Worm (Caenorhabditis elegans) whole organism, L4 larva: ENCODE data around the gene let-711.
A peak's percentile ranks its signal among the peaks of the same experiment; 100 is the strongest.

Experiments used
- aly-2 ChIP-seq: sonication (generic microtip); optimal IDR thresholded peaks from 2 replicates; lab custom pipeline; 2018; ENCODE audit warnings: missing biosample characterization, missing genetic modification characterization
- egl-43 ChIP-seq: fragments of 200-800 bp; sonication (Bioruptor generic); IDR thresholded peaks from 2 replicates; pipeline ENCODE4 v1.3.6; 2022; ENCODE audit warnings: missing genetic modification reagents, missing genetic modification characterization, missing compliant biosample characterization
- mdl-1 ChIP-seq, 2 experiments: fragments of 150-350 bp in 1 of 2; sonication (generic microtip) in 1 of 2; optimal IDR thresholded peaks; 2 replicates each; lab custom pipeline; 2014 to 2017; ENCODE audit warnings: missing biosample characterization in 2 of 2, missing genetic modification characterization in 2 of 2
- mep-1 ChIP-seq: fragments of 150-350 bp; sonication (generic microtip); optimal IDR thresholded peaks from 3 replicates; lab custom pipeline; 2014; ENCODE audit warnings: missing biosample characterization, missing genetic modification characterization
- pha-4 ChIP-seq, 2 experiments: fragments of 150-350 bp in 1 of 2; fragments of 200-800 bp in 1 of 2; sonication (Bioruptor generic) in 1 of 2; IDR thresholded peaks in 1 of 2; optimal IDR thresholded peaks in 1 of 2; 2 replicates each; pipeline versions ENCODE4 v1.3.6 to Lab custom; 2014 to 2022; ENCODE audit warnings: missing genetic modification characterization in 2 of 2, missing genetic modification reagents in 2 of 2, missing biosample characterization in 1 of 2, missing compliant biosample characterization in 1 of 2
- ztf-7 ChIP-seq: fragments of 150-350 bp; optimal IDR thresholded peaks from 2 replicates; lab custom pipeline; 2014; ENCODE audit warnings: missing biosample characterization, missing genetic modification characterization

DNA sequence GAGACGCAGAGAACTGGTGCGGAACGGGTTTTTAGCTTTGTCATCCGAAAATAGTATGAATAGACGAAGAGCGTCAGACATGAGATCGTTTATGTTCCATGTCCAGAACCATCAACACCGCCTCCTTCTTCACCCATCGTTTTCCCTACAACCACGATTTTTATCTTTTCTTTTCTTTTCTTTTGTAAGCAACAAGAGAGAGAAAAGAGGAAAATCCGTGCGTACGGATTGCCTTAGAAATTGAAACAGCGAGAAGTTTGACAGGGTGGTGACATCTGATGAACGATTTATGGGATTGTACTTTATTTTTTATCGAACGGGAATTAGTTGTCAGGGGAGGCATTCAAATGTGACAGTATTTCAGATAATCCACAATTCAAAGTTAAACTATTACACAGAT lies 771 bp upstream of the let-711 start, which contains the start of gene abu-13:
- TF ChIP-seq pha-4 (GFP tag; IDR thresholded peaks at IDR 0.05; lab: Robert Waterston, UW) (no peak), pha-4 (tag; optimal IDR thresholded peaks at IDR 0.05; lab: Kevin White, UChicago) (no peak), mdl-1 (tag; optimal IDR thresholded peaks at IDR 0.05; lab: Kevin White, UChicago) (peak in 1 of 2 experiments; percentile 10), egl-43 (no peak), mep-1 (tag; lab: Kevin White, UChicago) (no peak), aly-2 (tag; lab: Kevin White, UChicago) (no peak), ztf-7 (tag; lab: Kevin White, UChicago) (no peak)
